Fruit fly (Drosophila melanogaster): ENCODE results near the gene CG11679.

The CG11679 gene

DNA sequence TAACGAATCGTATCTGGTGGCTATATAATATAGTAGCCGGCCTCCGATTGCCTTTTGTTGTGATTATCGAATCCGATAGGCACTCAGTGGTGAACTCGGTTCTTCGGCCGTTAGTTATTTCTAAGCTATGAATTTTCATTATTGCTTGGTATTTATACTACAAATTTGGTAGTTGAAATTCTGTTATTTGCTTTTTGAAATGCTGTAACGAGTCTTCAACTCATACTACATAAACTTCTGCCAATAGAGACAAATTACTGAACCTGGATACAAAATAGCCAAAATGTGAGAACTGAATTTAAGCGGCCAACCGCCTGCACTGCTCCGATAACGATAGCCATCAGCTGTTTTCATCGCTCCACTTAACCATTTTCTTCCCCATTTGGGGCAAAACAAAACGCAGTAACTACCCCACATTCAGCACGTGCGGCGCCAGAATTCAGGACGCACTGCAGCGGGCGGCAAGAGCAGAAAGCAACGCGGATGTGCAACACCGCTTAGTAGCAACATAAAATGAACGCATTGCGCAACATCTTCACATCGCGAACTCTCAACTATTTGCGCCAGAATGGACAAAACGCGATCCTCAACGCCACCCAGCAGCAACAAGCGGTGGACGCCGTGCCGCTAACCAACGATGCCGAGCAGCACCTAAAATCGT is at the start of gene CG11679, which contains the start of gene CG8206 (continued):
- TF ChIP-seq fd85E (GFP tag; optimal IDR thresholded peaks at IDR 0.05) (no peak), CG8319 (GFP tag; optimal IDR thresholded peaks at IDR 0.05) (no peak), CG11294 (GFP tag; IDR thresholded peaks at IDR 0.05) (peak; percentile 22; the same call in 1 of the 2 replicates), Sox15 (GFP tag; optimal IDR thresholded peaks at IDR 0.05) (peak; percentile 15), CG3919 (GFP tag; optimal IDR thresholded peaks at IDR 0.05) (peak; percentile 12), lz (GFP tag; optimal IDR thresholded peaks at IDR 0.05) (peak; percentile 50), CG10631 (GFP tag; optimal IDR thresholded peaks at IDR 0.05) (peak; percentile 26), net (GFP tag; optimal IDR thresholded peaks at IDR 0.05) (no peak), CG8632 (GFP tag; optimal IDR thresholded peaks at IDR 0.05) (no peak)

dm6 chrX:15786242-15786641 is 47.5 kb upstream of the CG11679 start:
- TF ChIP-seq CG6163 (GFP tag; IDR thresholded peaks at IDR 0.05) (no peak), CG1621 (tag; optimal IDR thresholded peaks at IDR 0.05) (peak; percentile 11), CG6854 (GFP tag; optimal IDR thresholded peaks at IDR 0.05) (no peak), CG34406 (GFP tag; optimal IDR thresholded peaks at IDR 0.05) (no peak)

DNA sequence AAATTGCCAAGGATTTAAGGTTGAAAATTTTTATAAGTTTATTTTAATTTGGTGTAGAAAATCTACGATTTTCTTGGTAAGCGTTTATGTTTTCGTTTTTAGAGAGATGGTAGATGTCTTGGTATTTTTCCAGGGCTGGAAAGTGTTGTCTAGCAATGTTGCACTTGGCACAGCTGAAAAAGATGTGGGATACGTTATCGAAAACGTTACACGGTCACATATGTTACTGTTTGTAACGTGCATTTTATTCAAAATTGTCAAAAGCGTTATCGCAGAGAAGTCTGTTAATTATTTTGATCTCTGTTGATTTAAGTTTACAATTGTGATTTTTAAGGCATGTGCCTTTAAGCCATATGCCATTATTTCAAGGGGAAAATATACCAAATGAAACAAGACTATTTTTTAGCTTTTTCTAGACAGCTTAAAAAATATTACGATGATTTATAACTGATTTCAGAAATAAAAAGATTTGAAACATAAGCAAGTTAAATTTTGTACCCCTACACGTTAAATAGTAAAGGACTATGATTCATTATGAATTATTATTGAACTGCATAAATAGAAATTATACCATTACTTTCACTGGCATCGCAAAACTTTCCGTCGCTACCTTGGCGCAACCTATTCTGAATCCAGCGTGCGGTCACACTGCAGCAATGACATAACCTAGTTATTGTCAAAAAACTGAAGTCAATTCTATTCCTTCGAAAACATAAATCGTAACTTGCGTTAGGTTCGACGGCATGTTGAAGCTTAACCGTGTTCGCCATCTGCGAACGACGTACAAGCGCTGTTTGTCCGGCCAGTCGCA is 46.9 kb upstream of the CG11679 start, which contains the start of the genes Paf-AHalpha and mRpS30:
Gene Paf-AHalpha (minus strand): TSS at position 155 of the 811 bp plus-strand sequence.
Gene mRpS30 (plus strand): TSS at position 619 of the 811 bp plus-strand sequence.
- TF ChIP-seq CG8119 (GFP tag; IDR thresholded peaks at IDR 0.05) = no peak
- TF ChIP-seq spab (GFP tag; optimal IDR thresholded peaks at IDR 0.05) = no peak
- TF ChIP-seq CG3032 (tag; optimal IDR thresholded peaks at IDR 0.05) = no peak
- peak; percentile 94 for TF ChIP-seq vri (GFP tag; optimal IDR thresholded peaks at IDR 0.05)
- no peak for TF ChIP-seq Met (GFP tag; optimal IDR thresholded peaks at IDR 0.05)
- no peak for TF ChIP-seq fd85E (GFP tag; optimal IDR thresholded peaks at IDR 0.05)
- peak; percentile 9 for TF ChIP-seq esn (GFP tag; optimal IDR thresholded peaks at IDR 0.05)
- TF ChIP-seq acj6 (GFP tag; optimal IDR thresholded peaks at IDR 0.05) = no peak
- TF ChIP-seq Blimp-1 (GFP tag; optimal IDR thresholded peaks at IDR 0.05) = peak; percentile 80
- peak; percentile 25 for TF ChIP-seq achi (GFP tag; optimal IDR thresholded peaks at IDR 0.05)

- TF ChIP-seq CG6808 (GFP tag; optimal IDR thresholded peaks at IDR 0.05) (no peak), CG10669 (GFP tag; optimal IDR thresholded peaks at IDR 0.05) (no peak), CG11762 (GFP tag; optimal IDR thresholded peaks at IDR 0.05; ENCODE audit: insufficient read depth) (no peak), CG7368 (GFP tag; optimal IDR thresholded peaks at IDR 0.05) (no peak), Gug (GFP tag; IDR thresholded peaks at IDR 0.05) (no peak), Sox14 (GFP tag; optimal IDR thresholded peaks at IDR 0.05) (no peak), CG8119 (GFP tag; IDR thresholded peaks at IDR 0.05) (no peak), CG3919 (GFP tag; optimal IDR thresholded peaks at IDR 0.05) (no peak), CG10631 (GFP tag; optimal IDR thresholded peaks at IDR 0.05) (no peak), CG32006 (GFP tag; optimal IDR thresholded peaks at IDR 0.05) (no peak), fkh (GFP tag; optimal IDR thresholded peaks at IDR 0.05) (no peak), salr (GFP tag; optimal IDR thresholded peaks at IDR 0.05) (no peak), dac (GFP tag; optimal IDR thresholded peaks at IDR 0.05) (no peak), eg (GFP tag; IDR thresholded peaks at IDR 0.05) (no peak), Hr38 (GFP tag; optimal IDR thresholded peaks at IDR 0.05) (no peak), Hr39 (GFP tag; optimal IDR thresholded peaks at IDR 0.05) (no peak)
These were observed 44.9 kb upstream of the CG11679 start, which contains the start of gene Efhc1.1 for dm6 chrX:15783610-15784009. Efhc1.1 (minus strand) TSS chrX:15783710.

Data from whole organism, prepupa.